Worm (Caenorhabditis elegans): ENCODE measurements around the gene lgc-40.

DNA sequence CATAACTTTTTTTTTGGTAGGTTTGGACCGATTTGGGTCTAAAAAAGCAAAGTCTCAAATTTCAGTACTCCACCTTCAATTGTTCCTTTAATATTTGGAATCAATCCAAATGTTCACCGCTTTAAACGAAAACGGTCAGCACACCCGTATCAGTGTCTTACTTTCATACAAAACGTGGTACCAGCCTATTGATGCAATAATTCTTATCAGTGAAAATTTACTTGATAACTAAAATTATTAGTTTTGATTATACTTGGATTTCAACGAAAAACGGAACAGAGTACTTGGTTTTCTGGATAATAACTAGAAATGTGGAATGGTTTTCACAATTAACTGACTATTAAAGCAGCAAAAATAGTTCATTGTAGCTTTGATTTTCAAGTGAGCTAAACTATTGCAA, 10.8 kb downstream of the lgc-40 start:
- TF ChIP-seq ceh-36 (tag; optimal IDR thresholded peaks at IDR 0.05) (no peak), flt-1 (GFP tag; IDR thresholded peaks at IDR 0.05) (no peak)
